Worm (Caenorhabditis elegans): ENCODE data around the gene srb-16.
"Not testable (repeated sequence)": the region's sequence is repeated elsewhere in the genome, so short reads cannot be mapped to it uniquely, and the experiment has no call there.

srb-16 gene

DNA sequence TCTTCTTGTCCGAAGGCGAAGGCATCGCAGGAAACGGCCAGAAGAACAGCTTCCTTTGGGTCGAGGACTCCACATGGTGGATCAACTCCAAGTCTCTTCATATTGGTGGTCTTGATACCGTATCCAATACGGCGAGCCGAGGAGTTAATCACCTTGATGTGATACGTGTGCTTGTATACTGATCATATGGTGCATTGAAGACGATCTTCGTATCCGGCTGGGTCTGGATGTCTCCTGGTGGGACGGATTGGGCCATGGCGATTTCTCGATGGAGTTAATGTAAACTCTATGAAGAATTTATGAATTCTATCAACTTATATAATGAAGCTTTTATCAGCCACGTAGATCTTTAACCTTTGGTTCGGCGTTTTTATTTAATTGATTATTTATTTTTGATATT lies 35.5 kb downstream of the srb-16 start, which contains the start of gene msp-74:
Gene msp-74, minus strand, starts transcription at position 101 of the 400 bp plus-strand sequence.
- not testable (repeated sequence) for TF ChIP-seq vab-15, nhr-84, C16A3.4 (tag; optimal IDR thresholded peaks at IDR 0.05)

DNA sequence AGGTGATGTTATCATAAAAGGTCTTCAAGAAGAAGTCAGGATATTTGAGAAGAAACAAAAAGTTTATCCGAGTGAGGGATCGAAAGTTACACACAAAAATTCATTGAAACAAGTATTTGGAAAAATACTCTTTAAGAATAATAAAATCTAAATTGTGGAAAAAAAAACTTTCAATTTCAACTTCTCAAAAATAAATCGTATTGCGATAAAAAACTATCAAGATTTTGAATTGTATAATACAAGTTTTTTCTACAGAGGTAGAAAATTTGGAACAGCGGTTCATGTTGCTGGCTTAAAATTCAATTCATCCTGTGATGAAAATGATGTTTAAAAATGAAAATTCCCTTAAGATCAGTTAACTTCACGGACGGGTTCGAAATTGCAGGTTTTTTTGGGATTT lies 38.6 kb downstream of the srb-16 start, which contains the start of gene F09C12.8:
Gene F09C12.8, plus strand, starts transcription at position 301 of the 400 bp plus-strand sequence.
- no peak for TF ChIP-seq unc-98 (GFP tag; IDR thresholded peaks at IDR 0.05)
- no peak for TF ChIP-seq dpl-1 (GFP tag; optimal IDR thresholded peaks at IDR 0.05)
- no peak for TF ChIP-seq nhr-12 (tag; optimal IDR thresholded peaks at IDR 0.05)
- TF ChIP-seq tbx-2 (tag; optimal IDR thresholded peaks at IDR 0.05), result no peak
- TF ChIP-seq tlp-1 (tag; optimal IDR thresholded peaks at IDR 0.05), result no peak
- no peak for TF ChIP-seq mep-1 (tag; optimal IDR thresholded peaks at IDR 0.05)
- TF ChIP-seq nhr-76 (tag; optimal IDR thresholded peaks at IDR 0.05), result no peak
- TF ChIP-seq nhr-28 (tag; optimal IDR thresholded peaks at IDR 0.05), result no peak

DNA sequence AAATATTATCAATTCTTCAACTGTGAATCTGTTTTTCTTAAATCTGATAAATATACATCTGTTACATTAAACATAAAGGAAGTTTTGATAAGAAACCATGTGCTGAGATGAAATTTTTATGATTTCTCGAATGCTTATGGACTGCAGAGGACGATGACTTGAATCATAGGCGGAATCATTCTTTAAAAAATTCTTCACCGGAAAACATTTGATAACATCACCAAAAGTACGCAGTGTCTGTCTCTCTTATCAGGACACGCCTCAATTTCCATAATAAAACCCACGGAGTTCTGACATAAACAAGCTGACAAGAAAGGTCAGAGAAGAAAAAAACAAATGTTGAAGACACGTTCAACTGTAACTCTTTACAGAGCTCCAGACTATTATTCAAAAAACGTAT lies 41.0 kb downstream of the srb-16 start, which contains the start of gene F09C12.2:
Gene F09C12.2, plus strand, starts transcription at position 320 of the 400 bp plus-strand sequence.
- TF ChIP-seq elt-2 (tag; optimal IDR thresholded peaks at IDR 0.05) (peak; percentile 82), lin-14 (GFP tag; optimal IDR thresholded peaks at IDR 0.05) (no peak), nhr-12 (tag; optimal IDR thresholded peaks at IDR 0.05) (no peak), elt-3 (tag; optimal IDR thresholded peaks at IDR 0.05) (no peak), rnt-1 (tag; optimal IDR thresholded peaks at IDR 0.05) (no peak), C04F5.9 (tag; optimal IDR thresholded peaks at IDR 0.05) (no peak), efl-1 (optimal IDR thresholded peaks at IDR 0.05) (no peak), efl-1 (GFP tag; optimal IDR thresholded peaks at IDR 0.05 in 1 of 2) (peak in 1 of 2 experiments; percentile 72), ceh-88 (GFP tag; IDR thresholded peaks at IDR 0.05) (no peak), nhr-28 (tag; optimal IDR thresholded peaks at IDR 0.05) (no peak)

DNA sequence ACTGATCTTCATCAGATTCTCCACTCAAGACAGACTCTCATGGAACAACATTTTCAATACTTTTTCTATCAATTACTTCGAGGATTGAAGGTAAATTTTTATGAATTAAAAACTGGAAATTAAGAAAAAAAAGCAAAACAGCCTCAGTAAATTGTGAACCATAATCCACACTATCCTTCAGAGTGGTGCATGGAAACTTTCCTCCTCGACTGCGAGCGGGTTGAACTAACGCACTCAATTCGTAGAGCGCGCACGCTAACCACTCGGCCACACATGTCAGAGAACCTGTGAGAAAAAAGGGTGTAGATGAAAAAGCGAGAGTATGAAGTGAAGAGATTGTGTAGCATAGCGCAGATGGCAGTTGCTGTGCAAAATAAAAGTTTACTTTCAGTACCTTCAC lies 45.7 kb downstream of the srb-16 start:
- peak; percentile 31 for TF ChIP-seq F16B12.6 (tag; optimal IDR thresholded peaks at IDR 0.05)
- no peak for TF ChIP-seq nhr-11 (tag; optimal IDR thresholded peaks at IDR 0.05)
- TF ChIP-seq alr-1 (tag; optimal IDR thresholded peaks at IDR 0.05; ENCODE audit: borderline replicate concordance), result no peak
- peak; percentile 67 to 75 for TF ChIP-seq efl-1 (optimal IDR thresholded peaks at IDR 0.05)
- peak; percentile 55 to 95 for TF ChIP-seq efl-1 (GFP tag; optimal IDR thresholded peaks at IDR 0.05 in 1 of 2)
- no peak for TF ChIP-seq hlh-4 (tag; optimal IDR thresholded peaks at IDR 0.05)
- peak; percentile 75 for TF ChIP-seq dsc-1 (tag; optimal IDR thresholded peaks at IDR 0.05)
- TF ChIP-seq elt-2 (tag; optimal IDR thresholded peaks at IDR 0.05), result peak; percentile 79
- peak; percentile 60 for TF ChIP-seq ama-1 (optimal IDR thresholded peaks at IDR 0.05)
- no peak for TF ChIP-seq lin-15B (tag; optimal IDR thresholded peaks at IDR 0.05)
- TF ChIP-seq mef-2 (tag; optimal IDR thresholded peaks at IDR 0.05), result no peak
- TF ChIP-seq nhr-47 (tag; optimal IDR thresholded peaks at IDR 0.05), result peak; percentile 81
- peak; percentile 72 for TF ChIP-seq nhr-20 (tag; optimal IDR thresholded peaks at IDR 0.05)
- peak; percentile 66 to 83 for TF ChIP-seq lsy-2 (tag; optimal IDR thresholded peaks at IDR 0.05)
- no peak for TF ChIP-seq nhr-76 (tag; optimal IDR thresholded peaks at IDR 0.05)
- no peak for TF ChIP-seq unc-98 (GFP tag; IDR thresholded peaks at IDR 0.05)
- peak; percentile 59 for TF ChIP-seq lir-3 (tag; optimal IDR thresholded peaks at IDR 0.05; ENCODE audit: poor library complexity)
- TF ChIP-seq skn-1 (tag; optimal IDR thresholded peaks at IDR 0.05), result peak; percentile 84
- peak; percentile 43 to 78 (median 52) for TF ChIP-seq ceh-82 (tag; optimal IDR thresholded peaks at IDR 0.05)
- no peak for TF ChIP-seq sup-37 (GFP tag; optimal IDR thresholded peaks at IDR 0.05)
- TF ChIP-seq ceh-8 (GFP tag; optimal IDR thresholded peaks at IDR 0.05), result no peak
- TF ChIP-seq unc-130 (tag; optimal IDR thresholded peaks at IDR 0.05), result peak; percentile 36
- peak; percentile 29 for TF ChIP-seq blmp-1 (tag; optimal IDR thresholded peaks at IDR 0.05)
- no peak for TF ChIP-seq Y116A8C.19 (tag; optimal IDR thresholded peaks at IDR 0.05; ENCODE audit: borderline replicate concordance)
- no peak for TF ChIP-seq nhr-84 (tag; optimal IDR thresholded peaks at IDR 0.05)
- TF ChIP-seq zag-1 (tag; optimal IDR thresholded peaks at IDR 0.05), result no peak
- TF ChIP-seq rnt-1 (tag; optimal IDR thresholded peaks at IDR 0.05), result peak; percentile 70
- no peak for TF ChIP-seq ztf-4 (tag; optimal IDR thresholded peaks at IDR 0.05)
- TF ChIP-seq efl-3 (GFP tag; optimal IDR thresholded peaks at IDR 0.05), result peak; percentile 3
- no peak for TF ChIP-seq lin-13 (GFP tag; optimal IDR thresholded peaks at IDR 0.05)
- peak; percentile 51 for TF ChIP-seq fkh-10 (GFP tag; optimal IDR thresholded peaks at IDR 0.05)
- peak; percentile 60 for TF ChIP-seq lin-14 (GFP tag; optimal IDR thresholded peaks at IDR 0.05)
- peak; percentile 76 for TF ChIP-seq fos-1 (tag; optimal IDR thresholded peaks at IDR 0.05)
- no peak for TF ChIP-seq unc-62 (GFP tag; optimal IDR thresholded peaks at IDR 0.05)
- TF ChIP-seq snu-23 (GFP tag; optimal IDR thresholded peaks at IDR 0.05), result peak; percentile 76
- TF ChIP-seq sptf-1 (tag; optimal IDR thresholded peaks at IDR 0.05), result no peak
- peak; percentile 34 for TF ChIP-seq vab-15 (tag; optimal IDR thresholded peaks at IDR 0.05)

All from whole organism, L1 larva.